Worm (Caenorhabditis elegans): Measurements from ENCODE around the gene nsph-1.1.

Gene nsph-1.1

DNA sequence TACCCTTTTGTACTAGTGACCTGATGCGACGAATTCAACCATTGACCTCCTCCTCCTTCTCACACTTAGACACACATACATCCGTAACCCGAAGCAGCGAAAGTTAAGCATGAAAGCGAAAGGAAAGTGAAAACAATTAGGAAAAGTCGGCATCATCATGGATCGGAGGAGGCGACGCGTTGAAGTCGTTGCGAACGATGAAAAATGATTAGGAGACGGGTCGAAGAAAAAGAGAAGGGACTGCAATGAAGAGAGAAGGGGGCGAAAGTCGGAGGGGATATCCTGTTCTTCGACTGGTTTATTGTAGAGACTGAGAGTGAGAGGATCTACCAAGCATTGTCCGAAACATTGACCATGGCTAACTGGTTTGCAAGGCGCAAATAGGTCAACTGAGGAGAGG is 15.5 kb upstream of the nsph-1.1 start:
- TF ChIP-seq W03F9.2 (tag; optimal IDR thresholded peaks at IDR 0.05) (no peak), dao-5 (tag; optimal IDR thresholded peaks at IDR 0.05) (no peak), him-1 (tag; optimal IDR thresholded peaks at IDR 0.05) (no peak)

DNA sequence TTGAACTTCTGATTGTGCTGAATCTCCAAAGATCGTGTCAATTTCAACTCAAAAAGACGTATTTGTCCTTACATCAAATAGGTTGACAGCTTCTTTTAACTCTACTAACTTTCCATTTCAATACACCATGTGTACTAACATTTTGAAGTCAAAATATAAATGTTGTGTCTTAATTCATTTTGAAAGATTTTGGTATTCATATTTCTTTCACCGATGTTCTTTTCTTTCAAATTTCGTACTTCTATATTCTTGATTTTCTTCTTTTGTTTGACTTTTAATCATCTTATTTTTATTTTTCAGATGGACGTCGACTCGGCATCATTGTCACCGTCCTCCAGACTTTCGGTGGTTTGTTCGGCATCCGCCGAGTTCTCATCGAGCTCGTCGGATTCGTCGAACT is 14.9 kb upstream of the nsph-1.1 start, which contains the start of gene atf-2:
Gene atf-2, plus strand, starts transcription at position 301 of the 400 bp plus-strand sequence.
- TF ChIP-seq him-1 (tag; optimal IDR thresholded peaks at IDR 0.05) (no peak), W03F9.2 (tag; optimal IDR thresholded peaks at IDR 0.05) (no peak), dao-5 (tag; optimal IDR thresholded peaks at IDR 0.05) (no peak)

DNA sequence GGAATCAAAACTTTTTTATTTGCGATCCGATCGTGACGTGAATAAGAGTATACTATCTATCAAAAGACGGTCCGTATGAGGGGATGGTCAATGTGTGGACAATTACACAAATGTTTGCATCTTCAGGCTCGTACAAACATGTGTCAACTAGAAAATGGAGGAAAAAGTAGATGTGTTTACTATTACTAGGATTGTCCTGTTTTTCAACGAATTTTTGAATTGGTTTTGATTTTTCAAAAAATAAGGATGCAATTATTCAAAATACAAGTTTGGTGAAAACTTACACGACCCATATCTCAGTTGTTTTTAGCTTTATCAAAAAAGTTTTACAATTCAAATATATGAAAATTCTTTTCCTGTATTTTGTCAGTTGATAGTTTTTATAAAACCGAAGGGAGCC is 11.3 kb upstream of the nsph-1.1 start, which contains the start of gene K08F8.7:
Gene K08F8.7, minus strand, starts transcription at position 101 of the 400 bp plus-strand sequence.
- TF ChIP-seq W03F9.2 (tag; optimal IDR thresholded peaks at IDR 0.05) (no peak), him-1 (tag; optimal IDR thresholded peaks at IDR 0.05) (no peak), dao-5 (tag; optimal IDR thresholded peaks at IDR 0.05) (no peak)

ce11 chrII:8759493-8759892 is 7.1 kb upstream of the nsph-1.1 start, which contains the start of gene fut-1:
TSS of gene fut-1 (minus strand) at chrII:8759593.
- TF ChIP-seq him-1 (tag; optimal IDR thresholded peaks at IDR 0.05) (no peak), dao-5 (tag; optimal IDR thresholded peaks at IDR 0.05) (no peak), W03F9.2 (tag; optimal IDR thresholded peaks at IDR 0.05) (no peak)

- TF ChIP-seq him-1 (tag; optimal IDR thresholded peaks at IDR 0.05) (no peak), W03F9.2 (tag; optimal IDR thresholded peaks at IDR 0.05) (no peak), dao-5 (tag; optimal IDR thresholded peaks at IDR 0.05) (no peak)
Measured at ce11 chrII:8761739-8762138, 4.8 kb upstream of the nsph-1.1 start.

DNA sequence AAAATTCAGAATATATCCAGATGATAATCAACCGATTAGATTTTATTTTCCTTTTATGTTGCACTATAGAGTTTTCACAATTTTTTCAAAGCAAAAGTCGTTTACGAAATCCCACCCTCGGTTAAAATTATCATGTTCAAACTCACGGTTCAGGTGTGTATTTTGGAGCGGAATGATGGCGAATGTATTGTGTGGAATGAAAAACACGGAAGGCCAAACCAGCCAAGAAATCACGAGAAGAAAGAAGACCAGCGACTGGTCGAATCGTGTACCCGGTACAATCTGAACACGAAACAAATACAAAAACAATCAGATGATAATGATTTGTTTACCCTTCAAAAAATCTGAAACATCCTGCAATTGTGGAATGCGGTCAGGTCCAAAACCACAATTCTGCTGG is 3.2 kb upstream of the nsph-1.1 start:
- TF ChIP-seq W03F9.2 (tag; optimal IDR thresholded peaks at IDR 0.05) (no peak), him-1 (tag; optimal IDR thresholded peaks at IDR 0.05) (no peak), dao-5 (tag; optimal IDR thresholded peaks at IDR 0.05) (no peak)

DNA sequence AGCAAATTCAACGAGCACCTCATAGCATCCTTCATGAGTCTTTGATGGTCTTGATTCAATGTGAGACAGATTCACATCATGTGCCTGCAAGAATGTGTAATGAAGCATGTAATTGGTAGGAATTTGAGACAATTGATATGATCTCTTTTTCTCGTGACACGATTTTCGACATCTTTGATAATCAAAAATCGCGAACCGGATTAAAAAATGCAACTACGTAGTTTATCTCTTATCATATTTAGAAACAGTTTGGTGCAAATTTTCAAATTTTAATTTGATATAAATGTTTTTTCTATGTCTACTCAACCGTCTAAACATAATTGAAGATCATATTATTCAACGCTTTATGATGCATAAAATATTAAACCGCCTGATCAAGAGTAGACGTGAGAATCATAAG is 2.2 kb upstream of the nsph-1.1 start:
- no peak for TF ChIP-seq dao-5 (tag; optimal IDR thresholded peaks at IDR 0.05)
- TF ChIP-seq him-1 (tag; optimal IDR thresholded peaks at IDR 0.05): no peak
- TF ChIP-seq W03F9.2 (tag; optimal IDR thresholded peaks at IDR 0.05): no peak

- no peak for TF ChIP-seq him-1 (tag; optimal IDR thresholded peaks at IDR 0.05)
- TF ChIP-seq dao-5 (tag; optimal IDR thresholded peaks at IDR 0.05): no peak
- no peak for TF ChIP-seq W03F9.2 (tag; optimal IDR thresholded peaks at IDR 0.05)
Measured at ce11 chrII:8765131-8765530, 1.4 kb upstream of the nsph-1.1 start.

DNA sequence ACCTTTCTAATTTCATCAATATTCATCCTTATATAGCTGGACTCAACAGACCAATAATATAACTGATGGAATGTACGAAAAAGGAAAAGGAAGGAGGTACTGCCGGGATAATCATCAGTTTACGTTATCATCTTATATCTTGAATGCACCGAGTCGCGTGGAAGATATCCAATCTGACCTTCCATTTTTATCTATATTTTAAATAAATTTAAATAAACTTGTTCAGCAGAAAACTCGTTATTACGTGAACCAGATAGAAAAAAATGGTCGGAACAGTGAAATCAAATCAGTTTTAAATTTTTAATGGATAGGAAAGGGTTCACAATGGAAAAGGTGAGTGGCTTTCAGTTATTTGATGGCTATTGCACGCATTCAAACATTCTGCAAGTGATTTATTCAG is 322 bp downstream of the nsph-1.1 start, which contains the start of gene pah-1:
Gene pah-1, minus strand, starts transcription at position 101 of the 400 bp plus-strand sequence.
- TF ChIP-seq W03F9.2 (tag; optimal IDR thresholded peaks at IDR 0.05): no peak
- TF ChIP-seq dao-5 (tag; optimal IDR thresholded peaks at IDR 0.05): no peak
- no peak for TF ChIP-seq him-1 (tag; optimal IDR thresholded peaks at IDR 0.05)

DNA sequence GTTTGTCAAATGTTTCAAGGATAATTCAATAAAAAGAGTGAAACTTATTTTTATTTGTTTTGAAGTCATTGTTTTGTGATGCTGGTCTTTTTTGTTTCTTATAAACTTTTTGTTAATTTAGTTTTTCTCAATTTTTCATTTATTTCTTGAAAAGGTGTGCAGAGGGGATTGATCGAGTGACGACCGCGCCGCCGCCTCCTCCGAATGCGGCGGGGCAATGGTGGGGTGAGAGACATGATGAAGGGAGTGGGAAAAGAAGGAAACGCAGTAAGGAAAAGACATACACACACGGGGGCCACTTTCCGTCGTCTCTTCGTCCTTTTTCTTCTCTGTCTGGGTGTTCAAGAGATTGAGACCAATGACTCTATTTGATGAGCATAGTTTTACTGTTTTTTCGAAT is 2.8 kb downstream of the nsph-1.1 start:
- TF ChIP-seq W03F9.2 (tag; optimal IDR thresholded peaks at IDR 0.05) (no peak), him-1 (tag; optimal IDR thresholded peaks at IDR 0.05) (no peak), dao-5 (tag; optimal IDR thresholded peaks at IDR 0.05) (no peak)

DNA sequence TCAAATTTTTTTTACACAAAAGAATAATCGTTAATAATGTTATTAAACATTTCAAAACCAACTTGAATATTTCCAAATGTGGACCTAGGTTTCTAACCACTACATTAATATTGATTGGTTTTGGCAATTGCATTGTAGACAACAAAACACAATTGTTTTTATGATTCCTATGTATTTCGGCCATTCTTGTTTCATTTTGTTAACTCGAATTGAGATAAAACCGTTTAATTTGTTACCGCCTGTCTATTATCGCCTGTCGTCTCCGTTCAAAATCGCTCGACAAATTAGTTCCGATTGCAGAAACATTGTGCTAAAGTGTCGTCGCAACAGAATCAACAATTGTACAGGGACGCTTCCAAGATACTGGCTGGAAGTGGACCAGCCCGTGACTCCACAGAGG is 4.1 kb downstream of the nsph-1.1 start, which contains the start of gene let-19:
Gene let-19, plus strand, starts transcription at position 301 of the 400 bp plus-strand sequence.
- TF ChIP-seq dao-5 (tag; optimal IDR thresholded peaks at IDR 0.05) (no peak), him-1 (tag; optimal IDR thresholded peaks at IDR 0.05) (no peak), W03F9.2 (tag; optimal IDR thresholded peaks at IDR 0.05) (no peak)

ce11 chrII:8776504-8776903 is 9.9 kb downstream of the nsph-1.1 start:
- no peak for TF ChIP-seq dao-5 (tag; optimal IDR thresholded peaks at IDR 0.05)
- no peak for TF ChIP-seq him-1 (tag; optimal IDR thresholded peaks at IDR 0.05)
- no peak for TF ChIP-seq W03F9.2 (tag; optimal IDR thresholded peaks at IDR 0.05)

ce11 chrII:8783451-8783967 is 16.9 kb downstream of the nsph-1.1 start, which contains the start of gene sgn-1:
TSS of gene sgn-1 (minus strand) at chrII:8783670.
- TF ChIP-seq him-1 (tag; optimal IDR thresholded peaks at IDR 0.05) (no peak), dao-5 (tag; optimal IDR thresholded peaks at IDR 0.05) (no peak), W03F9.2 (tag; optimal IDR thresholded peaks at IDR 0.05) (no peak)

DNA sequence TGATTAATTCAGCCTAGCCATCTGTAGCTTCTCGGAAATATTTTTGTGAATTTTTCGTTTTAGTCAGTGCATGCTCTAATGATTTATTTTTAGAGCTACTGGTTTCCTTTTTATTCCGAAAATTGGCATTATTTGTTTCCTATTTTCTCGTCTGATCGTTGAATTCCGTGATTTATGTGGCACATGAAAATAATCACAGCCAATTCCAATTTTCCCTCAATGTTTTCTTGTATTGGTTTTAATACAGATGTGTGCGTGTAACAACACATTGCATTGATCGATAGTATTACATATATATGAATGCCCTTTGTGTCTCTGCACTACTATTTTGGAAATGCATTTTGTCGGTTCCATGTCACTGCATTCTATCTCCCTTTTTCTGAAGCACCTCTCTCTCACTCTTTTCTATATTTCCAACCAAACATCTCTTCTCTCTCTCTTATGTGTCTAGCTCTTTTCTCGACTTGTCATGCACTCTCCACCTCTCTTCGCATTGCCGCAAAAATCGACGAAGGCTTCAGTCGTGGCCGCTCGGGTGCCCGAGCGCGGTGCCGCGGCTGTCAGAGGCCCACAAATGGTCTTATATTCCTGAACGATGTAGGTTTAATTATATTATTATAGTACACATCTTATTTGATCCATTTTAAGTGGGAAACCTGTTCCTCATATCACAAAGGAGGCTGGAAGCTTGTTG is 17.8 kb downstream of the nsph-1.1 start:
- no peak for TF ChIP-seq W03F9.2 (tag; optimal IDR thresholded peaks at IDR 0.05)
- peak; percentile 56 for TF ChIP-seq him-1 (tag; optimal IDR thresholded peaks at IDR 0.05)
- no peak for TF ChIP-seq dao-5 (tag; optimal IDR thresholded peaks at IDR 0.05)

Data from whole organism, L4/young adult.